Fruit fly (Drosophila melanogaster) whole organism, prepupa: ENCODE results near the gene CG32264.

ENCODE experiments used
- Blimp-1 ChIP-seq: fragments of 200-800 bp; sonication (Bioruptor generic); optimal IDR thresholded peaks from 3 replicates; lab custom pipeline; 2017; ENCODE audit warnings: missing biosample characterization, missing genetic modification characterization, mild to moderate bottlenecking, moderate library complexity, missing genetic modification reagents
- CG10631 ChIP-seq: fragments of 200-800 bp; sonication (Bioruptor generic); optimal IDR thresholded peaks from 2 replicates; lab custom pipeline; 2016; ENCODE audit warnings: missing biosample characterization, missing genetic modification characterization
- CG10669 ChIP-seq: fragments of 200-800 bp; sonication (Bioruptor generic); optimal IDR thresholded peaks from 3 replicates; lab custom pipeline; 2018; ENCODE audit warnings: missing biosample characterization, mild to moderate bottlenecking, missing genetic modification characterization, moderate library complexity
- CG11294 ChIP-seq: fragments of 200-800 bp; sonication (Bioruptor generic); IDR thresholded peaks from 2 replicates; pipeline ENCODE4 v1.3.6; 2022; ENCODE audit warnings: missing biosample characterization, missing genetic modification characterization
- CG11902 ChIP-seq: fragments of 200-800 bp; sonication (Bioruptor generic); optimal IDR thresholded peaks from 3 replicates; lab custom pipeline; 2016; ENCODE audit warnings: missing biosample characterization, missing genetic modification characterization
- CG1621 ChIP-seq: fragments of 200-800 bp; sonication (Bioruptor generic); optimal IDR thresholded peaks from 3 replicates; lab custom pipeline; 2018; ENCODE audit warnings: missing biosample characterization, mild to moderate bottlenecking, missing genetic modification characterization
- CG16779 ChIP-seq: fragments of 200-800 bp; sonication (Bioruptor generic); optimal IDR thresholded peaks from 3 replicates; lab custom pipeline; 2017; ENCODE audit warnings: missing biosample characterization, mild to moderate bottlenecking, missing genetic modification characterization
- CG3032 ChIP-seq: fragments of 200-800 bp; optimal IDR thresholded peaks from 2 replicates; lab custom pipeline; 2019; ENCODE audit warnings: missing biosample characterization, mild to moderate bottlenecking, missing genetic modification characterization, moderate library complexity
- CG31627 ChIP-seq: fragments of 200-800 bp; sonication (Bioruptor generic); optimal IDR thresholded peaks from 3 replicates; lab custom pipeline; 2016; ENCODE audit warnings: missing biosample characterization, missing genetic modification characterization
- CG32006 ChIP-seq: fragments of 200-800 bp; sonication (Bioruptor generic); optimal IDR thresholded peaks from 3 replicates; lab custom pipeline; 2017; ENCODE audit warnings: missing biosample characterization, mild to moderate bottlenecking, missing genetic modification characterization
- CG34406 ChIP-seq: fragments of 200-800 bp; sonication (Bioruptor generic); optimal IDR thresholded peaks from 3 replicates; lab custom pipeline; 2016; ENCODE audit warnings: missing biosample characterization, missing genetic modification characterization
- CG3919 ChIP-seq: fragments of 200-800 bp; sonication (Bioruptor generic); optimal IDR thresholded peaks from 3 replicates; lab custom pipeline; 2016; ENCODE audit warnings: missing biosample characterization, missing genetic modification characterization
- CG6163 ChIP-seq: fragments of 200-800 bp; sonication (Bioruptor generic); IDR thresholded peaks from 3 replicates; pipeline ENCODE4 v1.3.6; 2022; ENCODE audit warnings: missing biosample characterization, missing genetic modification characterization
- CG6276 ChIP-seq: fragments of 200-800 bp; sonication (Bioruptor generic); optimal IDR thresholded peaks from 2 replicates; lab custom pipeline; 2017; ENCODE audit warnings: missing biosample characterization, mild to moderate bottlenecking, missing genetic modification characterization
- CG6792 ChIP-seq: fragments of 200-800 bp; sonication (Bioruptor generic); optimal IDR thresholded peaks from 3 replicates; lab custom pipeline; 2016; ENCODE audit warnings: missing biosample characterization, missing genetic modification characterization
- CG6808 ChIP-seq: fragments of 200-800 bp; sonication (Bioruptor generic); optimal IDR thresholded peaks from 3 replicates; lab custom pipeline; 2017; ENCODE audit warnings: missing biosample characterization, missing genetic modification characterization, mild to moderate bottlenecking, moderate library complexity, missing genetic modification reagents
- CG7368 ChIP-seq: fragments of 200-800 bp; sonication (Bioruptor generic); optimal IDR thresholded peaks from 3 replicates; lab custom pipeline; 2016; ENCODE audit warnings: missing biosample characterization, missing genetic modification characterization
- CG8319 ChIP-seq: fragments of 200-800 bp; sonication (Bioruptor generic); optimal IDR thresholded peaks from 3 replicates; lab custom pipeline; 2016; ENCODE audit warnings: missing biosample characterization, missing genetic modification characterization
- CG8632 ChIP-seq: fragments of 200-800 bp; sonication (Bioruptor generic); optimal IDR thresholded peaks from 3 replicates; lab custom pipeline; 2016; ENCODE audit warnings: missing biosample characterization, missing genetic modification characterization
- CG9139 ChIP-seq: fragments of 200-800 bp; sonication (Bioruptor generic); optimal IDR thresholded peaks from 3 replicates; lab custom pipeline; 2017; ENCODE audit warnings: missing biosample characterization, mild to moderate bottlenecking, missing genetic modification characterization
- Eip75B ChIP-seq: fragments of 200-800 bp; sonication (Bioruptor generic); optimal IDR thresholded peaks from 3 replicates; lab custom pipeline; 2016; ENCODE audit warnings: missing biosample characterization, missing genetic modification characterization
- Ets96B ChIP-seq: fragments of 200-800 bp; optimal IDR thresholded peaks from 2 replicates; lab custom pipeline; 2019; ENCODE audit warnings: missing biosample characterization, mild to moderate bottlenecking, missing genetic modification characterization, moderate library complexity
- Hr38 ChIP-seq: sonication (Bioruptor generic); optimal IDR thresholded peaks from 2 replicates; lab custom pipeline; 2016; ENCODE audit warnings: missing biosample characterization, missing genetic modification characterization
- Hr39 ChIP-seq: fragments of 200-800 bp; sonication (Bioruptor generic); optimal IDR thresholded peaks from 2 replicates; lab custom pipeline; 2016; ENCODE audit warnings: missing biosample characterization, missing genetic modification characterization
- Hr4 ChIP-seq: fragments of 200-800 bp; sonication (Bioruptor generic); optimal IDR thresholded peaks from 3 replicates; lab custom pipeline; 2016; ENCODE audit warnings: missing biosample characterization, missing genetic modification characterization
- OdsH ChIP-seq: fragments of 200-800 bp; sonication (Bioruptor generic); optimal IDR thresholded peaks from 3 replicates; lab custom pipeline; 2016; ENCODE audit warnings: missing biosample characterization, missing genetic modification characterization
- Smox ChIP-seq: fragments of 200-800 bp; sonication (Bioruptor generic); optimal IDR thresholded peaks from 3 replicates; lab custom pipeline; 2016; ENCODE audit warnings: missing biosample characterization, missing genetic modification characterization
- Sox102F ChIP-seq: fragments of 200-800 bp; sonication (Bioruptor generic); optimal IDR thresholded peaks from 2 replicates; lab custom pipeline; 2016; ENCODE audit warnings: missing biosample characterization, mild to moderate bottlenecking, missing genetic modification characterization
- Sox14 ChIP-seq: fragments of 200-800 bp; sonication (Bioruptor generic); optimal IDR thresholded peaks from 3 replicates; lab custom pipeline; 2016; ENCODE audit warnings: missing biosample characterization, missing genetic modification characterization
- achi ChIP-seq: fragments of 200-800 bp; sonication (Bioruptor generic); optimal IDR thresholded peaks from 3 replicates; lab custom pipeline; 2016; ENCODE audit warnings: missing biosample characterization, missing genetic modification characterization
- acj6 ChIP-seq: fragments of 200-800 bp; sonication (Bioruptor generic); optimal IDR thresholded peaks from 3 replicates; lab custom pipeline; 2016; ENCODE audit warnings: missing biosample characterization, missing genetic modification characterization
- cyc ChIP-seq: fragments of 200-800 bp; sonication (Bioruptor generic); optimal IDR thresholded peaks from 3 replicates; lab custom pipeline; 2016; ENCODE audit warnings: missing biosample characterization, missing genetic modification characterization
- dac ChIP-seq: fragments of 200-800 bp; sonication (Bioruptor generic); optimal IDR thresholded peaks from 2 replicates; lab custom pipeline; 2017; ENCODE audit warnings: missing biosample characterization, mild to moderate bottlenecking, missing genetic modification characterization
- dsx ChIP-seq: fragments of 200-800 bp; optimal IDR thresholded peaks from 3 replicates; lab custom pipeline; 2019; ENCODE audit warnings: missing biosample characterization, mild to moderate bottlenecking, missing genetic modification characterization, moderate library complexity; ENCODE audit not compliant: poor library complexity, severe bottlenecking
- eg ChIP-seq: fragments of 200-800 bp; sonication (Bioruptor generic); IDR thresholded peaks from 3 replicates; pipeline ENCODE4 v1.3.6; 2022; ENCODE audit warnings: missing biosample characterization, missing genetic modification characterization
- fd59A ChIP-seq: fragments of 200-800 bp; sonication (Bioruptor generic); optimal IDR thresholded peaks from 2 replicates; lab custom pipeline; 2017; ENCODE audit warnings: missing biosample characterization, mild to moderate bottlenecking, missing genetic modification characterization, missing genetic modification reagents
- fd85E ChIP-seq: fragments of 200-800 bp; sonication (Bioruptor generic); optimal IDR thresholded peaks from 3 replicates; lab custom pipeline; 2016; ENCODE audit warnings: missing biosample characterization, missing genetic modification characterization
- fkh ChIP-seq: fragments of 200-800 bp; sonication (Bioruptor generic); optimal IDR thresholded peaks from 3 replicates; lab custom pipeline; 2017; ENCODE audit warnings: missing biosample characterization, mild to moderate bottlenecking, missing genetic modification characterization, moderate library complexity
- lz ChIP-seq: fragments of 200-800 bp; sonication (Bioruptor generic); optimal IDR thresholded peaks from 3 replicates; lab custom pipeline; 2016; ENCODE audit warnings: missing biosample characterization, missing genetic modification characterization
- pdm3 ChIP-seq: fragments of 200-800 bp; sonication (Bioruptor generic); optimal IDR thresholded peaks from 3 replicates; lab custom pipeline; 2016; ENCODE audit warnings: missing biosample characterization, missing genetic modification characterization
- salr ChIP-seq, 2 experiments: fragments of 200-800 bp; sonication (Bioruptor generic); optimal IDR thresholded peaks; 3 replicates each; lab custom pipeline; 2016 to 2018; ENCODE audit warnings: missing biosample characterization in 2 of 2, missing genetic modification characterization in 2 of 2, mild to moderate bottlenecking in 1 of 2
- spab ChIP-seq: fragments of 200-800 bp; sonication (Bioruptor generic); optimal IDR thresholded peaks from 2 replicates; lab custom pipeline; 2017; ENCODE audit warnings: missing biosample characterization, mild to moderate bottlenecking, missing genetic modification characterization, missing genetic modification reagents
- ss ChIP-seq, 2 experiments: fragments of 200-800 bp; sonication (Bioruptor generic); optimal IDR thresholded peaks; 2 replicates in 1 of 2; 3 replicates in 1 of 2; lab custom pipeline; 2017 to 2018; ENCODE audit warnings: mild to moderate bottlenecking in 2 of 2, missing biosample characterization in 2 of 2, missing genetic modification characterization in 2 of 2, moderate library complexity in 1 of 2

The CG32264 gene

dm6 chr3L:3684004-3684403, 122.3 kb downstream of the CG32264 start (continued):
- TF ChIP-seq Hr4 (GFP tag; lab: Kevin White, UChicago): peak; percentile 51
- no peak for TF ChIP-seq fd85E (GFP tag; lab: Kevin White, UChicago)
- TF ChIP-seq CG10669 (GFP tag; lab: Kevin White, UChicago): peak; percentile 12
- TF ChIP-seq dac: no peak
- no peak for TF ChIP-seq spab (GFP tag; lab: Kevin White, UChicago)
- no peak for TF ChIP-seq Smox (GFP tag; lab: Kevin White, UChicago)
- TF ChIP-seq Eip75B (GFP tag; lab: Kevin White, UChicago): no peak
- no peak for TF ChIP-seq ss (GFP tag; optimal IDR thresholded peaks at IDR 0.05; lab: Kevin White, UChicago)
- peak; percentile 40 for TF ChIP-seq OdsH
- no peak for TF ChIP-seq CG9139 (GFP tag; lab: Kevin White, UChicago)
- TF ChIP-seq CG11902 (GFP tag; lab: Kevin White, UChicago): no peak
- TF ChIP-seq Sox102F: no peak
- TF ChIP-seq CG31627 (GFP tag; lab: Kevin White, UChicago): no peak
- TF ChIP-seq Hr39: no peak
- no peak for TF ChIP-seq Hr38 (GFP tag; lab: Kevin White, UChicago)
- TF ChIP-seq Ets96B (tag; lab: Kevin White, UChicago): peak; percentile 15
- peak; percentile 69 for TF ChIP-seq eg (GFP tag; lab: Robert Waterston, UW)
- TF ChIP-seq CG11294 (GFP tag; lab: Robert Waterston, UW): 0 out of 2 replicates have a peak, but pooled peaks have one; percentile 16
- TF ChIP-seq cyc (GFP tag; lab: Kevin White, UChicago): no peak
- TF ChIP-seq fkh (GFP tag; lab: Kevin White, UChicago): no peak
- TF ChIP-seq, all 60 proteins: peak for 20

dm6 chr3L:3678375-3678774, 127.9 kb downstream of the CG32264 start:
- TF ChIP-seq lz (GFP tag; lab: Kevin White, UChicago) (no peak), achi (GFP tag; lab: Kevin White, UChicago) (no peak), OdsH (no peak), CG8319 (GFP tag; lab: Kevin White, UChicago) (no peak)

- TF ChIP-seq CG9139 (GFP tag; lab: Kevin White, UChicago): no peak
- TF ChIP-seq spab (GFP tag; lab: Kevin White, UChicago): no peak
- no peak for TF ChIP-seq salr (GFP tag; optimal IDR thresholded peaks at IDR 0.05; lab: Kevin White, UChicago)
- TF ChIP-seq dac: no peak
- TF ChIP-seq CG34406 (GFP tag; lab: Kevin White, UChicago): no peak
- TF ChIP-seq CG6808 (GFP tag; lab: Kevin White, UChicago): no peak
- no peak for TF ChIP-seq eg (GFP tag; lab: Robert Waterston, UW)
- no peak for TF ChIP-seq Hr4 (GFP tag; lab: Kevin White, UChicago)
- no peak for TF ChIP-seq lz (GFP tag; lab: Kevin White, UChicago)
- no peak for TF ChIP-seq CG8632 (GFP tag; lab: Kevin White, UChicago)
- TF ChIP-seq Hr38 (GFP tag; lab: Kevin White, UChicago): no peak
- no peak for TF ChIP-seq achi (GFP tag; lab: Kevin White, UChicago)
- no peak for TF ChIP-seq CG3919 (GFP tag; lab: Kevin White, UChicago)
- TF ChIP-seq CG6276 (GFP tag; lab: Kevin White, UChicago): no peak
- no peak for TF ChIP-seq CG7368 (GFP tag; lab: Kevin White, UChicago)
- no peak for TF ChIP-seq acj6
- TF ChIP-seq CG11294 (GFP tag; lab: Robert Waterston, UW): no peak
- no peak for TF ChIP-seq dsx (GFP tag; lab: Kevin White, UChicago)
- TF ChIP-seq CG3032: no peak
- no peak for TF ChIP-seq OdsH
These were observed 133.7 kb downstream of the CG32264 start for dm6 chr3L:3672490-3673107.

- TF ChIP-seq CG16779 (tag; lab: Kevin White, UChicago) (no peak), CG32006 (GFP tag; lab: Kevin White, UChicago) (peak; percentile 38), CG6163 (peak; percentile 53; the same call in 2 of the 3 replicates), CG1621 (peak; percentile 25), Eip75B (GFP tag; lab: Kevin White, UChicago) (peak; percentile 8), CG3032 (peak; percentile 27), fd59A (GFP tag; lab: Kevin White, UChicago) (peak; percentile 28), fkh (GFP tag; lab: Kevin White, UChicago) (no peak), CG10631 (GFP tag; lab: Kevin White, UChicago) (peak; percentile 34), CG31627 (GFP tag; lab: Kevin White, UChicago) (no peak), OdsH (peak; percentile 46), achi (GFP tag; lab: Kevin White, UChicago) (peak; percentile 29), Sox14 (GFP tag; lab: Kevin White, UChicago) (no peak), dsx (GFP tag; lab: Kevin White, UChicago) (peak; percentile 30), Blimp-1 (GFP tag; lab: Kevin White, UChicago) (no peak), dac (no peak), CG8319 (GFP tag; lab: Kevin White, UChicago) (no peak), pdm3 (GFP tag; lab: Kevin White, UChicago) (peak; percentile 43), CG6792 (GFP tag; lab: Kevin White, UChicago) (peak; percentile 21)
These were observed 138.7 kb downstream of the CG32264 start for dm6 chr3L:3667594-3667993.
